Worm (Caenorhabditis elegans) whole organism, L4 larva: ENCODE results near the gene C44B9.3.

Experiments
- D1046.2 ChIP-seq: fragments of 200-800 bp; sonication (Bioruptor generic); IDR thresholded peaks from 2 replicates; pipeline ENCODE4 v1.3.6; 2022; ENCODE audit warnings: missing genetic modification characterization, missing compliant biosample characterization
- F10B5.3 ChIP-seq: sonication (generic microtip); optimal IDR thresholded peaks from 2 replicates; lab custom pipeline; 2016; ENCODE audit warnings: mild to moderate bottlenecking, missing genetic modification characterization, missing compliant biosample characterization
- F26F4.8 ChIP-seq: fragments of 200-800 bp; sonication (Bioruptor generic); conservative IDR thresholded peaks from 2 replicates; pipeline ENCODE4 v1.3.6; 2022; ENCODE audit warnings: missing genetic modification characterization, missing compliant biosample characterization
- F49E8.2 ChIP-seq: sonication (generic microtip); optimal IDR thresholded peaks from 2 replicates; lab custom pipeline; 2016; ENCODE audit warnings: missing compliant biosample characterization, mild to moderate bottlenecking, missing genetic modification characterization, borderline replicate concordance
- T26A8.4 ChIP-seq: fragments of 200-800 bp; sonication (Bioruptor generic); IDR thresholded peaks from 2 replicates; pipeline ENCODE4 v1.3.6; 2022; ENCODE audit warnings: missing genetic modification characterization, missing compliant biosample characterization
- Y105C5A.15 ChIP-seq: fragments of 200-800 bp; sonication (Bioruptor generic); IDR thresholded peaks from 2 replicates; pipeline ENCODE4 v1.3.6; 2022; ENCODE audit warnings: missing genetic modification characterization, missing compliant biosample characterization
- Y48G9A.11 ChIP-seq: fragments of 200-800 bp; sonication (Bioruptor generic); IDR thresholded peaks from 2 replicates; pipeline ENCODE4 v1.3.6; 2022; ENCODE audit warnings: missing genetic modification reagents, missing genetic modification characterization, missing compliant biosample characterization
- Y5F2A.4 ChIP-seq: fragments of 200-800 bp; sonication (Bioruptor generic); optimal IDR thresholded peaks from 2 replicates; lab custom pipeline; 2018; ENCODE audit warnings: mild to moderate bottlenecking, missing genetic modification characterization, missing compliant biosample characterization
- ZK337.2 ChIP-seq: fragments of 200-800 bp; sonication (Bioruptor generic); IDR thresholded peaks from 2 replicates; pipeline ENCODE4 v1.3.6; 2022; ENCODE audit warnings: missing genetic modification reagents, missing genetic modification characterization, missing compliant biosample characterization
- ZK546.5 ChIP-seq, 2 experiments: sonication (generic microtip); optimal IDR thresholded peaks; 2 replicates each; lab custom pipeline; 2017; ENCODE audit warnings: missing biosample characterization in 2 of 2, missing genetic modification characterization in 2 of 2
- aha-1 ChIP-seq: fragments of 150-350 bp; peaks from one replicate; lab custom pipeline; 2014; ENCODE audit warnings: missing biosample characterization, missing genetic modification characterization
- aly-2 ChIP-seq: sonication (generic microtip); optimal IDR thresholded peaks from 2 replicates; lab custom pipeline; 2018; ENCODE audit warnings: missing biosample characterization, missing genetic modification characterization
- ceh-44 ChIP-seq: fragments of 200-800 bp; sonication (Bioruptor generic); IDR thresholded peaks from 2 replicates; pipeline ENCODE4 v1.3.6; 2022; ENCODE audit warnings: missing genetic modification reagents, missing genetic modification characterization, missing compliant biosample characterization
- ctbp-1 ChIP-seq: fragments of 200-800 bp; sonication (Bioruptor generic); IDR thresholded peaks from 2 replicates; pipeline ENCODE4 v1.3.6; 2022; ENCODE audit warnings: missing genetic modification reagents, missing genetic modification characterization, missing compliant biosample characterization
- daf-12 ChIP-seq: fragments of 150-350 bp; optimal IDR thresholded peaks from 2 replicates; lab custom pipeline; 2014; ENCODE audit warnings: missing biosample characterization, missing genetic modification reagents, missing genetic modification characterization
- daf-16 ChIP-seq, 3 experiments: sonication (generic microtip); optimal IDR thresholded peaks; 2 replicates each; lab custom pipeline; 2016 to 2017; ENCODE audit warnings: missing genetic modification characterization in 3 of 3, missing genetic modification reagents in 3 of 3, mild to moderate bottlenecking in 2 of 3, missing compliant biosample characterization in 2 of 3, missing biosample characterization in 1 of 3, moderate library complexity in 1 of 3
- dmd-9 ChIP-seq: fragments of 200-800 bp; sonication (Bioruptor generic); IDR thresholded peaks from 2 replicates; pipeline ENCODE4 v1.3.6; 2022; ENCODE audit warnings: missing genetic modification reagents, missing genetic modification characterization, missing compliant biosample characterization
- dpl-1 ChIP-seq: fragments of 150-350 bp; optimal IDR thresholded peaks from 2 replicates; lab custom pipeline; 2014; ENCODE audit warnings: missing biosample characterization, missing genetic modification reagents, missing genetic modification characterization
- duxl-1 ChIP-seq: sonication (generic microtip); optimal IDR thresholded peaks from 2 replicates; lab custom pipeline; 2016; ENCODE audit warnings: mild to moderate bottlenecking, missing genetic modification characterization, moderate library complexity, missing compliant biosample characterization; ENCODE audit not compliant: poor library complexity
- egl-27 ChIP-seq: sonication (generic microtip); optimal IDR thresholded peaks from 3 replicates; lab custom pipeline; 2017; ENCODE audit warnings: missing biosample characterization, missing genetic modification reagents, missing genetic modification characterization
- hmg-1.1 ChIP-seq: fragments of 200-800 bp; sonication (Bioruptor generic); IDR thresholded peaks from 2 replicates; pipeline ENCODE4 v1.3.6; 2022; ENCODE audit warnings: missing genetic modification reagents, missing genetic modification characterization, missing compliant biosample characterization
- jun-1 ChIP-seq: fragments of 150-350 bp; optimal IDR thresholded peaks from 2 replicates; lab custom pipeline; 2014; ENCODE audit warnings: missing biosample characterization, missing genetic modification reagents, missing genetic modification characterization
- lin-1 ChIP-seq: fragments of 200-800 bp; sonication (Bioruptor generic); IDR thresholded peaks from 2 replicates; pipeline ENCODE4 v1.3.6; 2022; ENCODE audit warnings: missing genetic modification reagents, missing genetic modification characterization, missing compliant biosample characterization
- lin-29 ChIP-seq: fragments of 200-800 bp; sonication (Bioruptor generic); IDR thresholded peaks from 2 replicates; pipeline ENCODE4 v1.3.6; 2022; ENCODE audit warnings: missing genetic modification reagents, missing genetic modification characterization, missing compliant biosample characterization
- lir-3 ChIP-seq: sonication (generic microtip); optimal IDR thresholded peaks from 2 replicates; lab custom pipeline; 2016; ENCODE audit warnings: mild to moderate bottlenecking, missing genetic modification characterization, missing compliant biosample characterization
- madf-5 ChIP-seq, 2 experiments: fragments of 200-800 bp; sonication (Bioruptor generic); IDR thresholded peaks; 2 replicates each; pipeline ENCODE4 v1.3.6; 2022; ENCODE audit warnings: missing compliant biosample characterization in 2 of 2, missing genetic modification characterization in 2 of 2
- madf-9 ChIP-seq: fragments of 200-800 bp; sonication (Bioruptor generic); conservative IDR thresholded peaks from 2 replicates; pipeline ENCODE4 v1.3.6; 2022; ENCODE audit warnings: missing genetic modification reagents, missing genetic modification characterization, missing compliant biosample characterization
- mdl-1 ChIP-seq, 2 experiments: fragments of 150-350 bp in 1 of 2; sonication (generic microtip) in 1 of 2; optimal IDR thresholded peaks; 2 replicates each; lab custom pipeline; 2014 to 2017; ENCODE audit warnings: missing biosample characterization in 2 of 2, missing genetic modification characterization in 2 of 2
- mdt-29 ChIP-seq: fragments of 200-800 bp; sonication (Bioruptor generic); IDR thresholded peaks from 2 replicates; pipeline ENCODE4 v1.3.6; 2022; ENCODE audit warnings: missing genetic modification reagents, missing genetic modification characterization, missing compliant biosample characterization
- mep-1 ChIP-seq: fragments of 150-350 bp; sonication (generic microtip); optimal IDR thresholded peaks from 3 replicates; lab custom pipeline; 2014; ENCODE audit warnings: missing biosample characterization, missing genetic modification characterization
- mes-2 ChIP-seq: sonication (generic microtip); optimal IDR thresholded peaks from 2 replicates; lab custom pipeline; 2016; ENCODE audit warnings: missing genotype, mild to moderate bottlenecking, missing genetic modification characterization, missing compliant biosample characterization; ENCODE audit not compliant: poor library complexity, severe bottlenecking
- mxl-3 ChIP-seq: fragments of 200-800 bp; sonication (Bioruptor generic); optimal IDR thresholded peaks from 2 replicates; lab custom pipeline; 2018; ENCODE audit warnings: mild to moderate bottlenecking, missing genetic modification characterization, missing compliant biosample characterization
- nhr-10 ChIP-seq: fragments of 150-350 bp; optimal IDR thresholded peaks from 2 replicates; lab custom pipeline; 2014; ENCODE audit warnings: missing biosample characterization, missing genetic modification characterization
- nhr-111 ChIP-seq: fragments of 200-800 bp; sonication (Bioruptor generic); optimal IDR thresholded peaks from 2 replicates; lab custom pipeline; 2018; ENCODE audit warnings: mild to moderate bottlenecking, missing genetic modification characterization, missing compliant biosample characterization
- nhr-41 ChIP-seq: fragments of 200-800 bp; sonication (Bioruptor generic); IDR thresholded peaks from 2 replicates; pipeline ENCODE4 v1.3.6; 2022; ENCODE audit warnings: missing genetic modification reagents, missing genetic modification characterization, missing compliant biosample characterization
- nhr-48 ChIP-seq: sonication (generic microtip); optimal IDR thresholded peaks from 2 replicates; lab custom pipeline; 2016; ENCODE audit warnings: mild to moderate bottlenecking, missing genetic modification characterization, missing compliant biosample characterization
- nhr-76 ChIP-seq: fragments of 150-350 bp; optimal IDR thresholded peaks from 2 replicates; lab custom pipeline; 2014; ENCODE audit warnings: missing biosample characterization, missing genetic modification characterization
- pha-4 ChIP-seq, 2 experiments: fragments of 150-350 bp in 1 of 2; fragments of 200-800 bp in 1 of 2; sonication (Bioruptor generic) in 1 of 2; IDR thresholded peaks in 1 of 2; optimal IDR thresholded peaks in 1 of 2; 2 replicates each; pipeline versions ENCODE4 v1.3.6 to Lab custom; 2014 to 2022; ENCODE audit warnings: missing genetic modification characterization in 2 of 2, missing genetic modification reagents in 2 of 2, missing biosample characterization in 1 of 2, missing compliant biosample characterization in 1 of 2
- pqm-1 ChIP-seq: sonication (generic microtip); optimal IDR thresholded peaks from 2 replicates; lab custom pipeline; 2017; ENCODE audit warnings: missing biosample characterization, missing genetic modification characterization
- rbr-2 ChIP-seq: sonication (generic microtip); optimal IDR thresholded peaks from 2 replicates; lab custom pipeline; 2016; ENCODE audit warnings: missing genotype, missing genetic modification characterization, missing compliant biosample characterization
- saeg-2 ChIP-seq: fragments of 200-800 bp; sonication (Bioruptor generic); IDR thresholded peaks from 2 replicates; pipeline ENCODE4 v1.3.6; 2022; ENCODE audit warnings: missing genetic modification reagents, missing genetic modification characterization, missing compliant biosample characterization
- skn-1 ChIP-seq: fragments of 150-350 bp; optimal IDR thresholded peaks from 2 replicates; lab custom pipeline; 2014; ENCODE audit warnings: missing biosample characterization, missing genetic modification characterization
- snpc-1.2 ChIP-seq: fragments of 200-800 bp; sonication (Bioruptor generic); IDR thresholded peaks from 2 replicates; pipeline ENCODE4 v1.3.6; 2022; ENCODE audit warnings: missing genetic modification reagents, missing genetic modification characterization, missing compliant biosample characterization
- snpc-4 ChIP-seq: fragments of 150-350 bp; optimal IDR thresholded peaks from 2 replicates; lab custom pipeline; 2014; ENCODE audit warnings: missing biosample characterization, missing genetic modification characterization
- tag-97 ChIP-seq: fragments of 200-800 bp; sonication (Bioruptor generic); IDR thresholded peaks from 2 replicates; pipeline ENCODE4 v1.3.6; 2022; ENCODE audit warnings: missing genetic modification characterization, missing compliant biosample characterization
- tra-1 ChIP-seq: fragments of 200-800 bp; sonication (Bioruptor generic); IDR thresholded peaks from 2 replicates; pipeline ENCODE4 v1.3.6; 2022; ENCODE audit warnings: missing genetic modification reagents, missing genetic modification characterization, missing compliant biosample characterization
- unc-130 ChIP-seq: sonication (generic microtip); optimal IDR thresholded peaks from 2 replicates; lab custom pipeline; 2016; ENCODE audit warnings: missing genetic modification reagents, missing genetic modification characterization, missing compliant biosample characterization
- unc-62 ChIP-seq, 3 experiments: fragments of 150-350 bp in 1 of 3; sonication (generic microtip); optimal IDR thresholded peaks in 2 of 3; peaks in 1 of 3; 1 replicate in 1 of 3; 2 replicates in 2 of 3; lab custom pipeline; 2014 to 2017; ENCODE audit warnings: missing biosample characterization in 3 of 3, missing genetic modification characterization in 3 of 3, missing genetic modification reagents in 3 of 3, missing genotype in 1 of 3
- vab-7 ChIP-seq: fragments of 200-800 bp; sonication (Bioruptor generic); IDR thresholded peaks from 2 replicates; pipeline ENCODE4 v1.3.6; 2022; ENCODE audit warnings: missing genetic modification reagents, missing genetic modification characterization, missing compliant biosample characterization

C44B9.3 gene

ce11 chrIII:10856830-10857229 is 23.2 kb downstream of the C44B9.3 start:
- TF ChIP-seq hmg-1.1 (GFP tag; lab: Robert Waterston, UW) = 0 out of 2 replicates have a peak, but pooled peaks have one; percentile 20
- TF ChIP-seq lin-1 (GFP tag; lab: Robert Waterston, UW) = no peak
- no peak for TF ChIP-seq snpc-4
- TF ChIP-seq snpc-1.2 (GFP tag; lab: Robert Waterston, UW) = no peak
- TF ChIP-seq mdt-29 (GFP tag; lab: Robert Waterston, UW) = 0 out of 2 replicates have a peak, but pooled peaks have one; percentile 29
- TF ChIP-seq lir-3 (tag; lab: Kevin White, UChicago) = no peak
- TF ChIP-seq egl-27 (tag; lab: Kevin White, UChicago) = no peak
- peak; percentile 77 for TF ChIP-seq unc-130
- no peak for TF ChIP-seq pha-4 (GFP tag; IDR thresholded peaks at IDR 0.05; lab: Robert Waterston, UW)
- no peak for TF ChIP-seq pha-4 (tag; optimal IDR thresholded peaks at IDR 0.05; lab: Kevin White, UChicago)
- TF ChIP-seq dpl-1 (GFP tag; lab: Kevin White, UChicago) = no peak
- TF ChIP-seq F49E8.2 (tag; lab: Kevin White, UChicago) = no peak
- no peak for TF ChIP-seq duxl-1 (tag; lab: Kevin White, UChicago)
- TF ChIP-seq jun-1 = no peak
- TF ChIP-seq tag-97 (GFP tag; lab: Robert Waterston, UW) = 0 out of 2 replicates have a peak, but pooled peaks have one; percentile 57
- TF ChIP-seq tra-1 = no peak; the same call in 1 of the 2 replicates
- TF ChIP-seq nhr-48 = no peak
- no peak for TF ChIP-seq daf-16 (GFP tag; optimal IDR thresholded peaks at IDR 0.05; lab: Kevin White, UChicago)
- TF ChIP-seq daf-16 (tag; optimal IDR thresholded peaks at IDR 0.05; lab: Kevin White, UChicago) = no peak
- peak; percentile 57; the same call in 1 of the 2 replicates for TF ChIP-seq ZK337.2
- TF ChIP-seq F26F4.8 (GFP tag; lab: Robert Waterston, UW) = no peak
- TF ChIP-seq ceh-44 (GFP tag; lab: Robert Waterston, UW) = peak; percentile 78
- 0 out of 2 replicates have a peak, but pooled peaks have one; percentile 55 for TF ChIP-seq vab-7 (GFP tag; lab: Robert Waterston, UW)
- no peak for TF ChIP-seq mep-1 (tag; lab: Kevin White, UChicago)
- TF ChIP-seq aly-2 (tag; lab: Kevin White, UChicago) = no peak
- TF ChIP-seq mes-2 (tag; lab: Kevin White, UChicago) = peak; percentile 90
- TF ChIP-seq Y5F2A.4 = no peak
- peak; percentile 51; the same call in 1 of the 2 replicates for TF ChIP-seq Y48G9A.11
- no peak for TF ChIP-seq unc-62 (GFP tag; optimal IDR thresholded peaks at IDR 0.05 in 1 of 2; lab: Kevin White, UChicago)
- TF ChIP-seq unc-62 (tag; optimal IDR thresholded peaks at IDR 0.05; lab: Kevin White, UChicago) = no peak
- TF ChIP-seq T26A8.4 (GFP tag; lab: Robert Waterston, UW) = no peak
- no peak for TF ChIP-seq nhr-111 (GFP tag; lab: Kevin White, UChicago)
- TF ChIP-seq aha-1 (tag; lab: Kevin White, UChicago) = no peak
- TF ChIP-seq mxl-3 = no peak
- TF ChIP-seq madf-9 (GFP tag; lab: Robert Waterston, UW) = no peak
- no peak for TF ChIP-seq mdl-1 (tag; optimal IDR thresholded peaks at IDR 0.05; lab: Kevin White, UChicago)
- no peak for TF ChIP-seq nhr-10 (tag; lab: Kevin White, UChicago)
- TF ChIP-seq madf-5 (GFP tag; IDR thresholded peaks at IDR 0.05; lab: Robert Waterston, UW) = 0 out of 4 replicates have a peak, but pooled peaks of 1 of the 2 experiments have one; percentile 35
- no peak for TF ChIP-seq pqm-1 (tag; lab: Kevin White, UChicago)
- TF ChIP-seq D1046.2 = 0 out of 2 replicates have a peak, but pooled peaks have one; percentile 56
- no peak for TF ChIP-seq Y105C5A.15 (GFP tag; lab: Robert Waterston, UW)
- TF ChIP-seq dmd-9 = peak; percentile 65; the same call in 1 of the 2 replicates
- no peak for TF ChIP-seq rbr-2 (tag; lab: Kevin White, UChicago)
- no peak for TF ChIP-seq ZK546.5 (tag; optimal IDR thresholded peaks at IDR 0.05; lab: Kevin White, UChicago)
- TF ChIP-seq ctbp-1 (GFP tag; lab: Robert Waterston, UW) = no peak
- TF ChIP-seq lin-29 (GFP tag; lab: Robert Waterston, UW) = no peak
- no peak for TF ChIP-seq F10B5.3 (tag; lab: Kevin White, UChicago)
- TF ChIP-seq nhr-76 (tag; lab: Kevin White, UChicago) = no peak
- no peak for TF ChIP-seq skn-1 (tag; lab: Kevin White, UChicago)
- TF ChIP-seq daf-12 = no peak
- TF ChIP-seq saeg-2 = no peak
- no peak for TF ChIP-seq nhr-41 (GFP tag; lab: Robert Waterston, UW)
